Fruit fly (Drosophila melanogaster) whole organism, embryonic: ENCODE results near the gene Pcmt.

ENCODE experiments used
- CG10209 ChIP-seq: fragments of 200-800 bp; sonication (Bioruptor generic); optimal IDR thresholded peaks from 3 replicates; lab custom pipeline; 2017; ENCODE audit warnings: missing biosample characterization, mild to moderate bottlenecking, missing genetic modification characterization, missing genetic modification reagents
- CG11504 ChIP-seq: fragments of 200-800 bp; sonication (Bioruptor generic); optimal IDR thresholded peaks from 3 replicates; lab custom pipeline; 2019; ENCODE audit warnings: missing biosample characterization, mild to moderate bottlenecking, missing genetic modification characterization, moderate library complexity
- CG12769 ChIP-seq: fragments of 200-800 bp; sonication (Bioruptor generic); optimal IDR thresholded peaks from 2 replicates; lab custom pipeline; 2019; ENCODE audit warnings: missing biosample characterization, mild to moderate bottlenecking, missing genetic modification characterization, moderate library complexity
- CG3065 ChIP-seq: fragments of 200-800 bp; sonication (Bioruptor generic); optimal IDR thresholded peaks from 2 replicates; lab custom pipeline; 2016; ENCODE audit warnings: missing biosample characterization, missing genetic modification characterization
- CG6765 ChIP-seq: fragments of 200-800 bp; sonication (Bioruptor generic); optimal IDR thresholded peaks from 3 replicates; lab custom pipeline; 2017; ENCODE audit warnings: missing biosample characterization, mild to moderate bottlenecking, missing genetic modification characterization
- CG6854 ChIP-seq: fragments of 200-800 bp; sonication (Bioruptor generic); optimal IDR thresholded peaks from 3 replicates; lab custom pipeline; 2017; ENCODE audit warnings: missing biosample characterization, mild to moderate bottlenecking, missing genetic modification characterization
- Deaf1 ChIP-seq: fragments of 200-800 bp; optimal IDR thresholded peaks from 3 replicates; lab custom pipeline; 2019; ENCODE audit warnings: missing biosample characterization, mild to moderate bottlenecking, missing genetic modification characterization, moderate library complexity
- Dek ChIP-seq: fragments of 200-800 bp; sonication (Bioruptor generic); optimal IDR thresholded peaks from 3 replicates; lab custom pipeline; 2019; ENCODE audit warnings: missing biosample characterization, mild to moderate bottlenecking, missing genetic modification characterization, moderate library complexity
- Dip2 ChIP-seq: fragments of 200-800 bp; sonication (Bioruptor generic); IDR thresholded peaks from 2 replicates; pipeline ENCODE4 v1.3.6; 2022; ENCODE audit warnings: missing biosample characterization, missing genetic modification characterization
- Doc3 ChIP-seq: fragments of 200-800 bp; sonication (Bioruptor generic); IDR thresholded peaks from 3 replicates; pipeline ENCODE4 v1.3.6; 2022; ENCODE audit warnings: missing biosample characterization, missing genetic modification characterization; ENCODE audit not compliant: partially characterized antibody
- HHEX ChIP-seq: fragments of 200-800 bp; sonication (Bioruptor generic); optimal IDR thresholded peaks from 3 replicates; lab custom pipeline; 2017; ENCODE audit warnings: missing biosample characterization, mild to moderate bottlenecking, missing genetic modification characterization, missing genetic modification reagents
- Kr ChIP-seq: fragments of 200-800 bp; sonication (Bioruptor generic); optimal IDR thresholded peaks from 2 replicates; lab custom pipeline; 2017; ENCODE audit warnings: missing biosample characterization, mild to moderate bottlenecking, missing genetic modification characterization
- Med ChIP-seq: fragments of 200-800 bp; sonication (Bioruptor generic); peaks from one replicate; lab custom pipeline; 2016; ENCODE audit warnings: missing biosample characterization, missing genetic modification characterization, mild to moderate bottlenecking, inconsistent platforms, moderate library complexity
- Nf-YB ChIP-seq: fragments of 200-800 bp; sonication (Bioruptor generic); optimal IDR thresholded peaks from 3 replicates; lab custom pipeline; 2019; ENCODE audit warnings: missing biosample characterization, mild to moderate bottlenecking, missing genetic modification characterization, moderate library complexity
- chn ChIP-seq: fragments of 200-800 bp; sonication (Bioruptor generic); optimal IDR thresholded peaks from 2 replicates; lab custom pipeline; 2016; ENCODE audit warnings: missing biosample characterization, missing genetic modification characterization
- fd96Cb ChIP-seq: fragments of 200-800 bp; sonication (Bioruptor generic); optimal IDR thresholded peaks from 2 replicates; lab custom pipeline; 2018; ENCODE audit warnings: missing biosample characterization, mild to moderate bottlenecking, missing genetic modification characterization, moderate library complexity
- lilli ChIP-seq: fragments of 200-800 bp; sonication (Bioruptor generic); optimal IDR thresholded peaks from 3 replicates; lab custom pipeline; 2016; ENCODE audit warnings: missing biosample characterization, missing genetic modification characterization
- mirr ChIP-seq: fragments of 200-800 bp; sonication (Bioruptor generic); optimal IDR thresholded peaks from 3 replicates; lab custom pipeline; 2018; ENCODE audit warnings: missing biosample characterization, mild to moderate bottlenecking, missing genetic modification characterization
- sug ChIP-seq: fragments of 200-800 bp; optimal IDR thresholded peaks from 2 replicates; lab custom pipeline; 2019; ENCODE audit warnings: missing biosample characterization, mild to moderate bottlenecking, missing genetic modification characterization, moderate library complexity

Pcmt gene

DNA sequence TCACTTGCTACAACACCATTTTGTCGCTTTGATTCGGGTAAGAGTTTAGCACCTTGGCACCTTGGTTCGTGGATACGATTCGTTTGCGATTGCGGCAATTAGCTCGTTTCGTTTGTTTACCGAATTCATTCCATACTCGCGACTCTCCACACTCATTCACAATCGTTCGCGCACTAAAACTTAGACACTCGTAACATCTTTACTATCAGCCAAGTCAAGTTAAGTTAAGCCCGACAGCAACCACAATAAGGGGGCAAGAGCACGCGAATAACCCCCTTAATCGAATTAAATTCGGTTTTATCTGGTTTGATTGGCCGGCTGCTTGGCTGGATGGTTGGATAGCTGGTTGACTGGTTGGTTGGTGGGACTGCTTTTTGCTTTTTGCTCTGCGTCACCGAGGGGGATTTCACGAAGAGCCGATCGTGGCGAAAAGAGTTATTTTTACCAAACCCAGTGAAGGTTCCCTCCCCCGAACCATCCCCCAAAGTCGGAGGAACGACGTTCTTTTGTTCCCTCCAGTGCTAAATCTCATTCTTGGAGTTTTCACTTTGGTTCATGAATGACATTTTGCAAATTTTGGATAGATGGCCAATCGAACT lies 50.2 kb downstream of the Pcmt start (continued):
- TF ChIP-seq Dek (tag; lab: Kevin White, UChicago), result no peak
- TF ChIP-seq mirr (GFP tag; lab: Kevin White, UChicago), result peak; percentile 82
- no peak for TF ChIP-seq CG10209 (GFP tag; lab: Kevin White, UChicago)
- no peak for TF ChIP-seq Dip2 (GFP tag; lab: Robert Waterston, UW)
- peak; percentile 76 for TF ChIP-seq Med (GFP tag; lab: Kevin White, UChicago)
- TF ChIP-seq Nf-YB, result no peak
- TF ChIP-seq Doc3 (GFP tag; lab: Robert Waterston, UW), result 0 out of 3 replicates have a peak, but pooled peaks have one; percentile 16
- TF ChIP-seq Deaf1 (tag; lab: Kevin White, UChicago), result peak; percentile 84
- TF ChIP-seq CG6765 (GFP tag; lab: Kevin White, UChicago), result no peak
- TF ChIP-seq CG3065, result no peak
- TF ChIP-seq CG11504 (tag; lab: Kevin White, UChicago), result no peak
- TF ChIP-seq CG6854, result no peak
- no peak for TF ChIP-seq lilli
- no peak for TF ChIP-seq fd96Cb
- TF ChIP-seq CG12769 (tag; lab: Kevin White, UChicago), result peak; percentile 19
- peak; percentile 62 for TF ChIP-seq sug (tag; lab: Kevin White, UChicago)
- no peak for TF ChIP-seq HHEX (GFP tag; lab: Kevin White, UChicago)
- no peak for TF ChIP-seq chn (GFP tag; lab: Kevin White, UChicago)
- no peak for TF ChIP-seq Kr (GFP tag; lab: Kevin White, UChicago)
